Worm (Caenorhabditis elegans) whole organism, mixed stage, embryonic: ENCODE data around the gene T25B2.3.

Source experiments
- ceh-43 ChIP-seq: fragments of 200-800 bp; sonication (Bioruptor generic); optimal IDR thresholded peaks from 2 replicates; lab custom pipeline; 2018; ENCODE audit warnings: mild to moderate bottlenecking, missing genetic modification characterization, moderate library complexity, missing compliant biosample characterization
- ces-1 ChIP-seq: fragments of 150-350 bp; optimal IDR thresholded peaks from 2 replicates; lab custom pipeline; 2014; ENCODE audit warnings: missing biosample characterization, missing genetic modification reagents, missing genetic modification characterization
- elt-1 ChIP-seq: sonication (generic microtip); optimal IDR thresholded peaks from 2 replicates; lab custom pipeline; 2017; ENCODE audit warnings: missing genetic modification characterization, mild to moderate bottlenecking, missing compliant biosample characterization, antibody characterized with exemption, moderate library complexity, borderline replicate concordance; ENCODE audit not compliant: insufficient read depth
- elt-3 ChIP-seq: fragments of 150-350 bp; optimal IDR thresholded peaks from 2 replicates; lab custom pipeline; 2014; ENCODE audit warnings: missing biosample characterization, missing genetic modification characterization
- mep-1 ChIP-seq: fragments of 150-350 bp; optimal IDR thresholded peaks from 2 replicates; lab custom pipeline; 2017; ENCODE audit warnings: missing biosample characterization, missing genetic modification reagents, missing genetic modification characterization, inconsistent platforms
- nhr-2 ChIP-seq: fragments of 150-350 bp; optimal IDR thresholded peaks from 2 replicates; lab custom pipeline; 2014; ENCODE audit warnings: missing biosample characterization, missing genetic modification characterization
- nhr-237 ChIP-seq: fragments of 150-350 bp; optimal IDR thresholded peaks from 2 replicates; lab custom pipeline; 2014; ENCODE audit warnings: missing biosample characterization, missing genetic modification characterization
- nhr-28 ChIP-seq: fragments of 150-350 bp; optimal IDR thresholded peaks from 2 replicates; lab custom pipeline; 2014; ENCODE audit warnings: missing biosample characterization, missing genetic modification characterization
- unc-39 ChIP-seq: fragments of 150-350 bp; optimal IDR thresholded peaks from 2 replicates; lab custom pipeline; 2014; ENCODE audit warnings: missing biosample characterization, missing genetic modification characterization

DNA sequence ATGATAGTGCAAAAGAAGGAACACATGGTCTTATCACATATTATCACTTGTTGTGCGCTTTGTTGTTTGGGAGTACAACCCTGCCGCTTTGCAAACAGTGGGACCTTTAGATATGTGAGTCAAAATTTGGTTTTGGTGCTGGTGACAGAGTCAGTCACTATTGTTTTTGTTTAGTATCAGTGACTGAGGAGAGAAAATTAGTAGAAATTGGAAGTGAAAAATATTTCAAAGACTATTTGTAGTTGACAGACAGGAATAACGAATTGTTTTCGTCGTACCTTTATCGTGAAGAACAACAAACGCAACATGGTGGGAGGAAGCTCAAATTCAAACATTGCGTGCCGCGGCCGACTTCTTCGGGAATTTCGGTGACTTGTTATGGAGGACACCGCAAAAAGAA is 40.6 kb downstream of the T25B2.3 start, which contains the start of gene lrch-1:
- TF ChIP-seq nhr-237 (no peak), nhr-28 (tag; lab: Kevin White, UChicago) (no peak), mep-1 (no peak), nhr-2 (tag; lab: Kevin White, UChicago) (no peak), unc-39 (tag; lab: Kevin White, UChicago) (no peak), elt-1 (no peak), elt-3 (tag; lab: Kevin White, UChicago) (no peak), ceh-43 (GFP tag; lab: Kevin White, UChicago) (no peak), ces-1 (GFP tag; lab: Kevin White, UChicago) (no peak)
